Worm (Caenorhabditis elegans) whole organism, L4 larva: Measurements from ENCODE around the gene myo-6.

ENCODE experiments used
- F37D6.2 ChIP-seq: sonication (generic microtip); optimal IDR thresholded peaks from 2 replicates; lab custom pipeline; 2016; ENCODE audit warnings: mild to moderate bottlenecking, missing genetic modification characterization, missing compliant biosample characterization
- F49E8.2 ChIP-seq: sonication (generic microtip); optimal IDR thresholded peaks from 2 replicates; lab custom pipeline; 2016; ENCODE audit warnings: missing compliant biosample characterization, mild to moderate bottlenecking, missing genetic modification characterization, borderline replicate concordance
- R02D3.7 ChIP-seq: fragments of 150-350 bp; sonication (generic microtip); optimal IDR thresholded peaks from 3 replicates; lab custom pipeline; 2014; ENCODE audit warnings: missing biosample characterization, missing genetic modification characterization
- T20F7.1 ChIP-seq: fragments of 200-800 bp; sonication (Bioruptor generic); optimal IDR thresholded peaks from 2 replicates; lab custom pipeline; 2018; ENCODE audit warnings: mild to moderate bottlenecking, missing genetic modification characterization, missing compliant biosample characterization
- T26A8.4 ChIP-seq: fragments of 200-800 bp; sonication (Bioruptor generic); IDR thresholded peaks from 2 replicates; pipeline ENCODE4 v1.3.6; 2022; ENCODE audit warnings: missing genetic modification characterization, missing compliant biosample characterization
- Y75B8A.6 ChIP-seq: fragments of 200-800 bp; sonication (Bioruptor generic); IDR thresholded peaks from 2 replicates; pipeline ENCODE4 v1.3.6; 2022; ENCODE audit warnings: missing genetic modification reagents, missing genetic modification characterization, missing compliant biosample characterization
- aly-2 ChIP-seq: sonication (generic microtip); optimal IDR thresholded peaks from 2 replicates; lab custom pipeline; 2018; ENCODE audit warnings: missing biosample characterization, missing genetic modification characterization
- arid-1 ChIP-seq: fragments of 200-800 bp; sonication (Bioruptor generic); conservative IDR thresholded peaks from 2 replicates; pipeline ENCODE4 v1.3.6; 2022; ENCODE audit warnings: missing genetic modification reagents, missing genetic modification characterization, missing compliant biosample characterization
- ceh-20 ChIP-seq: fragments of 200-800 bp; sonication (Bioruptor generic); IDR thresholded peaks from 2 replicates; pipeline ENCODE4 v1.3.6; 2022; ENCODE audit warnings: missing genetic modification reagents, missing genetic modification characterization, missing compliant biosample characterization
- ces-1 ChIP-seq: fragments of 150-350 bp; sonication (generic microtip); optimal IDR thresholded peaks from 4 replicates; lab custom pipeline; 2014; ENCODE audit warnings: missing biosample characterization, missing genetic modification reagents, missing genetic modification characterization
- ctbp-1 ChIP-seq: fragments of 200-800 bp; sonication (Bioruptor generic); IDR thresholded peaks from 2 replicates; pipeline ENCODE4 v1.3.6; 2022; ENCODE audit warnings: missing genetic modification reagents, missing genetic modification characterization, missing compliant biosample characterization
- daf-16 ChIP-seq, 3 experiments: sonication (generic microtip); optimal IDR thresholded peaks; 2 replicates each; lab custom pipeline; 2016 to 2017; ENCODE audit warnings: missing genetic modification characterization in 3 of 3, missing genetic modification reagents in 3 of 3, mild to moderate bottlenecking in 2 of 3, missing compliant biosample characterization in 2 of 3, missing biosample characterization in 1 of 3, moderate library complexity in 1 of 3
- dmd-6 ChIP-seq: fragments of 200-800 bp; sonication (Bioruptor generic); IDR thresholded peaks from 2 replicates; pipeline ENCODE4 v1.3.6; 2022; ENCODE audit warnings: missing genetic modification reagents, missing genetic modification characterization, missing compliant biosample characterization
- egl-43 ChIP-seq: fragments of 200-800 bp; sonication (Bioruptor generic); IDR thresholded peaks from 2 replicates; pipeline ENCODE4 v1.3.6; 2022; ENCODE audit warnings: missing genetic modification reagents, missing genetic modification characterization, missing compliant biosample characterization
- fos-1 ChIP-seq: fragments of 150-350 bp; optimal IDR thresholded peaks from 2 replicates; lab custom pipeline; 2014; ENCODE audit warnings: missing biosample characterization, missing genetic modification characterization
- gei-8 ChIP-seq: fragments of 200-800 bp; sonication (Bioruptor generic); optimal IDR thresholded peaks from 2 replicates; lab custom pipeline; 2018; ENCODE audit warnings: mild to moderate bottlenecking, missing genetic modification characterization, missing compliant biosample characterization
- lin-1 ChIP-seq: fragments of 200-800 bp; sonication (Bioruptor generic); IDR thresholded peaks from 2 replicates; pipeline ENCODE4 v1.3.6; 2022; ENCODE audit warnings: missing genetic modification reagents, missing genetic modification characterization, missing compliant biosample characterization
- lin-15B ChIP-seq: fragments of 150-350 bp; sonication (generic microtip); optimal IDR thresholded peaks from 3 replicates; lab custom pipeline; 2014; ENCODE audit warnings: missing biosample characterization, missing genetic modification characterization
- lin-29 ChIP-seq: fragments of 200-800 bp; sonication (Bioruptor generic); IDR thresholded peaks from 2 replicates; pipeline ENCODE4 v1.3.6; 2022; ENCODE audit warnings: missing genetic modification reagents, missing genetic modification characterization, missing compliant biosample characterization
- lin-39 ChIP-seq: fragments of 150-350 bp; optimal IDR thresholded peaks from 2 replicates; lab custom pipeline; 2014; ENCODE audit warnings: missing biosample characterization, missing genetic modification reagents, missing genetic modification characterization
- mdl-1 ChIP-seq, 2 experiments: fragments of 150-350 bp in 1 of 2; sonication (generic microtip) in 1 of 2; optimal IDR thresholded peaks; 2 replicates each; lab custom pipeline; 2014 to 2017; ENCODE audit warnings: missing biosample characterization in 2 of 2, missing genetic modification characterization in 2 of 2
- mdt-29 ChIP-seq: fragments of 200-800 bp; sonication (Bioruptor generic); IDR thresholded peaks from 2 replicates; pipeline ENCODE4 v1.3.6; 2022; ENCODE audit warnings: missing genetic modification reagents, missing genetic modification characterization, missing compliant biosample characterization
- mep-1 ChIP-seq: fragments of 150-350 bp; sonication (generic microtip); optimal IDR thresholded peaks from 3 replicates; lab custom pipeline; 2014; ENCODE audit warnings: missing biosample characterization, missing genetic modification characterization
- nhr-10 ChIP-seq: fragments of 150-350 bp; optimal IDR thresholded peaks from 2 replicates; lab custom pipeline; 2014; ENCODE audit warnings: missing biosample characterization, missing genetic modification characterization
- nhr-25 ChIP-seq: sonication (generic microtip); optimal IDR thresholded peaks from 2 replicates; lab custom pipeline; 2017; ENCODE audit warnings: missing genetic modification characterization, mild to moderate bottlenecking, missing compliant biosample characterization, antibody characterized with exemption, moderate library complexity, borderline replicate concordance; ENCODE audit not compliant: insufficient read depth
- nhr-6 ChIP-seq: fragments of 150-350 bp; optimal IDR thresholded peaks from 2 replicates; lab custom pipeline; 2014; ENCODE audit warnings: missing biosample characterization, missing genetic modification characterization
- sdz-12 ChIP-seq: fragments of 200-800 bp; sonication (Bioruptor generic); optimal IDR thresholded peaks from 2 replicates; lab custom pipeline; 2018; ENCODE audit warnings: mild to moderate bottlenecking, missing genetic modification characterization, missing compliant biosample characterization
- snpc-4 ChIP-seq: fragments of 150-350 bp; optimal IDR thresholded peaks from 2 replicates; lab custom pipeline; 2014; ENCODE audit warnings: missing biosample characterization, missing genetic modification characterization
- spr-1 ChIP-seq: sonication (generic microtip); optimal IDR thresholded peaks from 2 replicates; lab custom pipeline; 2016; ENCODE audit warnings: mild to moderate bottlenecking, missing genetic modification characterization, missing compliant biosample characterization
- tag-97 ChIP-seq: fragments of 200-800 bp; sonication (Bioruptor generic); IDR thresholded peaks from 2 replicates; pipeline ENCODE4 v1.3.6; 2022; ENCODE audit warnings: missing genetic modification characterization, missing compliant biosample characterization
- tra-1 ChIP-seq: fragments of 200-800 bp; sonication (Bioruptor generic); IDR thresholded peaks from 2 replicates; pipeline ENCODE4 v1.3.6; 2022; ENCODE audit warnings: missing genetic modification reagents, missing genetic modification characterization, missing compliant biosample characterization
- vab-7 ChIP-seq: fragments of 200-800 bp; sonication (Bioruptor generic); IDR thresholded peaks from 2 replicates; pipeline ENCODE4 v1.3.6; 2022; ENCODE audit warnings: missing genetic modification reagents, missing genetic modification characterization, missing compliant biosample characterization
- zag-1 ChIP-seq: fragments of 150-350 bp; optimal IDR thresholded peaks from 2 replicates; lab custom pipeline; 2014; ENCODE audit warnings: missing biosample characterization, missing genetic modification characterization
- zip-2 ChIP-seq: fragments of 150-350 bp; optimal IDR thresholded peaks from 2 replicates; lab custom pipeline; 2014; ENCODE audit warnings: missing biosample characterization, missing genetic modification characterization
- ztf-11 ChIP-seq: fragments of 150-350 bp; optimal IDR thresholded peaks from 2 replicates; lab custom pipeline; 2014; ENCODE audit warnings: missing biosample characterization, missing genetic modification characterization

Gene myo-6

ce11 chrIII:13427817-13428216 is 18.2 kb downstream of the myo-6 start:
- no peak for TF ChIP-seq mdl-1 (tag; optimal IDR thresholded peaks at IDR 0.05; lab: Kevin White, UChicago)

ce11 chrIII:13429668-13430067 is 20.1 kb downstream of the myo-6 start, which contains the start of gene bli-5:
Gene bli-5, minus strand, starts transcription at chrIII:13429768.
- TF ChIP-seq aly-2 (tag; lab: Kevin White, UChicago) (no peak), arid-1 (no peak), Y75B8A.6 (GFP tag; lab: Robert Waterston, UW) (no peak), mep-1 (tag; lab: Kevin White, UChicago) (no peak)

- TF ChIP-seq fos-1 (tag; lab: Kevin White, UChicago) (no peak), arid-1 (no peak), R02D3.7 (tag; lab: Kevin White, UChicago) (no peak), daf-16 (GFP tag; optimal IDR thresholded peaks at IDR 0.05; lab: Kevin White, UChicago) (no peak), daf-16 (tag; optimal IDR thresholded peaks at IDR 0.05; lab: Kevin White, UChicago) (no peak), T26A8.4 (GFP tag; lab: Robert Waterston, UW) (no peak), nhr-6 (tag; lab: Kevin White, UChicago) (no peak), tag-97 (GFP tag; lab: Robert Waterston, UW) (no peak), snpc-4 (tag; lab: Kevin White, UChicago) (no peak), ctbp-1 (GFP tag; lab: Robert Waterston, UW) (no peak), sdz-12 (no peak), ces-1 (GFP tag; lab: Kevin White, UChicago) (no peak), nhr-25 (tag; lab: Kevin White, UChicago) (no peak), mdt-29 (GFP tag; lab: Robert Waterston, UW) (no peak), tra-1 (GFP tag; lab: Robert Waterston, UW) (no peak), vab-7 (no peak), T20F7.1 (GFP tag; lab: Kevin White, UChicago) (no peak), zip-2 (no peak), dmd-6 (GFP tag; lab: Robert Waterston, UW) (no peak), lin-1 (GFP tag; lab: Robert Waterston, UW) (no peak), lin-39 (tag; lab: Kevin White, UChicago) (no peak)
- TF ChIP-seq, all 104 proteins: peak for 0
Measured at ce11 chrIII:13430162-13430561, 20.6 kb downstream of the myo-6 start, which contains the start of gene trf-1. Gene trf-1, plus strand, starts transcription at chrIII:13430462.

ce11 chrIII:13434404-13434803 is 24.8 kb downstream of the myo-6 start, which contains the start of gene F45G2.7:
Gene F45G2.7, minus strand, starts transcription at chrIII:13434504.
- TF ChIP-seq T20F7.1 (GFP tag; lab: Kevin White, UChicago) (no peak), ztf-11 (tag; lab: Kevin White, UChicago) (no peak)

- TF ChIP-seq lin-15B (tag; lab: Kevin White, UChicago) (no peak), egl-43 (GFP tag; lab: Robert Waterston, UW) (no peak), daf-16 (GFP tag; optimal IDR thresholded peaks at IDR 0.05; lab: Kevin White, UChicago) (no peak), daf-16 (tag; optimal IDR thresholded peaks at IDR 0.05; lab: Kevin White, UChicago) (no peak), F49E8.2 (tag; lab: Kevin White, UChicago) (no peak), F37D6.2 (tag; lab: Kevin White, UChicago) (no peak), spr-1 (no peak)
- TF ChIP-seq, all 104 proteins: peak for 0
Measured at ce11 chrIII:13435570-13435969, 26.0 kb downstream of the myo-6 start, which contains the start of gene F45G2.8. Gene F45G2.8, minus strand, starts transcription at chrIII:13435670.

- TF ChIP-seq ceh-20 (GFP tag; lab: Robert Waterston, UW) (no peak), lin-29 (GFP tag; lab: Robert Waterston, UW) (no peak), gei-8 (no peak), nhr-10 (no peak), zag-1 (no peak)
Measured at ce11 chrIII:13436843-13437242, 27.2 kb downstream of the myo-6 start, which contains the start of gene F45G2.9. Gene F45G2.9, minus strand, starts transcription at chrIII:13436943.
